Worm (Caenorhabditis elegans): ENCODE results near the gene chk-1.

ce11 chrV:3724772-3725171 lies 34.5 kb downstream of the chk-1 start, which contains the start of gene str-30:
- TF ChIP-seq ceh-48 (tag; optimal IDR thresholded peaks at IDR 0.05) (no peak), ceh-24 (tag; optimal IDR thresholded peaks at IDR 0.05) (no peak), dve-1 (tag; optimal IDR thresholded peaks at IDR 0.05) (no peak), C08G9.2 (tag; optimal IDR thresholded peaks at IDR 0.05) (no peak), T23F11.4 (GFP tag; optimal IDR thresholded peaks at IDR 0.05) (no peak), lim-6 (tag; optimal IDR thresholded peaks at IDR 0.05) (no peak), ceh-45 (GFP tag; IDR thresholded peaks at IDR 0.05) (no peak), che-1 (tag; optimal IDR thresholded peaks at IDR 0.05) (no peak), hlh-30 (tag; optimal IDR thresholded peaks at IDR 0.05; ENCODE audit: insufficient read depth) (no peak), hlh-6 (tag; optimal IDR thresholded peaks at IDR 0.05) (no peak), ama-1 (optimal IDR thresholded peaks at IDR 0.05) (no peak), ceh-19 (GFP tag; optimal IDR thresholded peaks at IDR 0.05) (no peak)
